Worm (Caenorhabditis elegans): ENCODE results near the gene Y54H5A.2.

Y54H5A.2 gene

DNA sequence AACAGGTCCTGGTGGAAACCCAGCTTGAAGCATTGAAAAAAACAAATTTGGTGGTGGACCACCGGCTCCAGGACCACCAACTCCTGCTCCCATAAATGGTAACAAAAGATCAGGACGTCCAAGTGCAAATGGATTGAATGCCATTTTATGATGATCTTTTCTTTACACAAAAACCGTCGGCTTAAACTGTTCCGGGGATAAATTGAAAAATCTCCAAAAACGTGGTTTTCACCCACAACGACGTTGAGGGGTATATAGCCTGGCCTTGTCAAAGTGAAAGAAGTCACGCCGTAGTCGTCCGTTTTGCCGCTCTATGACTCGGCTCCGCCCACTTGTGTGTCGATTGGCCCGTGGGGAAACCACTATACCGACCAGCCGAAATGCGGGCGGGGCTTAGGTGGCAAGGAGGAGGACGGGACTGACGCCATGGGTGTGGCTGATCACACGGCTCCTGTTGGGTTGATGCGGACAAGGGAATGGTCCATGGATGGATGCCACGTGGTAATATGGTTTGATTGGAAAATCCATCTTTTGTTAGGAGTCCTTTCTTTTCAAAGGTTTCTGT is 13.3 kb downstream of the Y54H5A.2 start, which contains the start of gene tbx-2:
tbx-2 (minus strand) TSS at position 264 of the 565 bp plus-strand sequence.
- TF ChIP-seq ceh-13 (GFP tag; optimal IDR thresholded peaks at IDR 0.05), result no peak
- no peak for TF ChIP-seq hnd-1 (tag; optimal IDR thresholded peaks at IDR 0.05)
- no peak for TF ChIP-seq tra-4 (tag; optimal IDR thresholded peaks at IDR 0.05)
- no peak for TF ChIP-seq ama-1 (optimal IDR thresholded peaks at IDR 0.05)
- no peak for TF ChIP-seq hmg-4 (GFP tag; optimal IDR thresholded peaks at IDR 0.05)
- TF ChIP-seq hmbx-1 (tag; optimal IDR thresholded peaks at IDR 0.05), result no peak
- peak; percentile 17 for TF ChIP-seq aly-1 (tag; optimal IDR thresholded peaks at IDR 0.05)
- TF ChIP-seq pes-1 (GFP tag; IDR thresholded peaks at IDR 0.05), result no peak
- no peak for TF ChIP-seq tbx-37 (GFP tag; conservative IDR thresholded peaks at IDR 0.05)
- TF ChIP-seq scrt-1 (GFP tag; IDR thresholded peaks at IDR 0.05), result 0 out of 2 replicates have a peak, but pooled peaks have one; percentile 62
- 0 out of 2 replicates have a peak, but pooled peaks have one; percentile 26 for TF ChIP-seq sea-1 (GFP tag; conservative IDR thresholded peaks at IDR 0.05)
- no peak for TF ChIP-seq flt-1 (GFP tag; IDR thresholded peaks at IDR 0.05)

DNA sequence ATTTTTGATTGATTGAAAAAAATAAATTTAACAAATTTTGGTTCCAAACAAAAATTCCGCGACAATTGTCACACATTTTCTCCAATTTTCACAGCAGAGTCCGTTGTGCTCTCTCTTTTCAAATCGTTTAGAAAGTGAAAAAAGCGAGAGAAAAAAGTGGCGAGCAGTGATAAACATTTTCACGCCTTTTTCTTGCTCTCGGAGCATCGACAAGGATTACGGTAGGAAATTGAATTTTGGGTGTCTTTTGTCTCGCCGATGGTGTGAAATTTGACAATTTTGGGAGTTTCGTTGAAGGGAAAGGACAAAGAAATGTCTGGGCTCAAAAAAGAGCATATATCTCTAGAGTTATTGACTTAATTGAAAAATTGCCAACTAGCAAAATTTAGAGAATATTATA is 14.9 kb downstream of the Y54H5A.2 start:
- TF ChIP-seq F13C5.2 (tag; optimal IDR thresholded peaks at IDR 0.05) (no peak), ceh-36 (tag; optimal IDR thresholded peaks at IDR 0.05) (no peak)

DNA sequence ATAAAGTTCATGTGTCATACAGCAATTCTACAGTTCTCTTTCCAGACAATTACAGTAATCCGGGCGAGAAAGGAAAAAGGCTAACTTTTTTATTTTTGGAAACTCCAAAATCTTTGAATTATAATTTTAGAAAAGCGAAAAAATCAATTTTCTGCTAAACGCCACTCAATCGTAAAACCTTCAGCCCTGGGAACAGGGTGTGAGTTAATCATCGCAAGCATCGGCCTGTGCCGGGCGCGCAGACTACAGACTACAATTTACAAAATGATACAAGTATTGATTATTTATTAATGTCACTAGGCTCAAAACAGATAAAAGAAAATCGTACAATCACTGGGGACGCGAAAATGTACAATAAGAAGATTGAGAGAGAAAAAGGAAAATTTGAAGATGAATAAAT is 18.7 kb downstream of the Y54H5A.2 start:
- TF ChIP-seq ceh-36 (tag; optimal IDR thresholded peaks at IDR 0.05) (no peak), aly-1 (tag; optimal IDR thresholded peaks at IDR 0.05) (no peak), hmg-4 (GFP tag; optimal IDR thresholded peaks at IDR 0.05) (no peak), scrt-1 (GFP tag; IDR thresholded peaks at IDR 0.05) (no peak)

DNA sequence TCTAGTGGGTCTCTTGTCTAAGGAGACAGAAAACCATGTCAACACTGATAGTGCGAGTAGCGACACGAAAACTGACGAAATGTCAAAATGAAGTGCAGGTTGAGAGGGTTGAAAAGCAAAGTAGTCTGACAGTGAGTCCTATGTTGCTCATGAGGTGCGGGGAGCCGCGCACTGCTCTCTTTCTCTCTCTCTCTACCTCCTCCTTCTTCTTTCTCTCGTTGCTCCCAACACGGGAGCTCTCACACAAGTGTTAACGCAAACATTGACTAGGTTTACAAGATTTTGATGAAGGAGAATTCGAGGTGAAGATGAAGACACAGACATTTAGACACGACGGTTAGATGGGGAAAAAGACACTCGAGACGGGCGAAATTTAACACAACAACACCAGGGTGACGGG is 20.1 kb downstream of the Y54H5A.2 start:
- no peak for TF ChIP-seq scrt-1 (GFP tag; IDR thresholded peaks at IDR 0.05)

DNA sequence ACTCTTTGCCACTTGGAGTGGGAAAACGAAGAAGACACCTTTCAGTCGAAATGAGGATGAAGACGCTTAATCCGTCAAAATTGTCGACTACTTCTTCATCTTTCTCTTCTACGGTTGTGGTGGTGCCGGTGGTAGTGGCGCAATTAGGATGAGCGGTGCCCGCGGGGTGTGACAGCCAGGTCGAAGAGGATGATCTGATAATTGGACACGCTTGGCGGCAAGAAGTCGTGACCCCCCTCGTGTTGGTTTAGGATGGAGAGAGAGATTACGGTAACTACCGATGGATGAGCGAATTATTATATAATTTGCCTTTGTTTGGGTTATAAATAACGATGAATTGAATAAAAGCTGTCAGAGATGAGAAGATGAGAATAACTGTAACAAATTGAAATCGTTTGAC is 22.4 kb downstream of the Y54H5A.2 start:
- TF ChIP-seq tbx-11 (GFP tag; IDR thresholded peaks at IDR 0.05) (no peak), hmbx-1 (tag; optimal IDR thresholded peaks at IDR 0.05) (no peak), hmg-4 (GFP tag; optimal IDR thresholded peaks at IDR 0.05) (no peak), sea-1 (GFP tag; conservative IDR thresholded peaks at IDR 0.05) (no peak), aly-1 (tag; optimal IDR thresholded peaks at IDR 0.05) (no peak), tra-4 (tag; optimal IDR thresholded peaks at IDR 0.05) (no peak), tbx-37 (GFP tag; conservative IDR thresholded peaks at IDR 0.05) (no peak), ets-7 (tag; optimal IDR thresholded peaks at IDR 0.05) (no peak), flt-1 (GFP tag; IDR thresholded peaks at IDR 0.05) (no peak), scrt-1 (GFP tag; IDR thresholded peaks at IDR 0.05) (no peak)

DNA sequence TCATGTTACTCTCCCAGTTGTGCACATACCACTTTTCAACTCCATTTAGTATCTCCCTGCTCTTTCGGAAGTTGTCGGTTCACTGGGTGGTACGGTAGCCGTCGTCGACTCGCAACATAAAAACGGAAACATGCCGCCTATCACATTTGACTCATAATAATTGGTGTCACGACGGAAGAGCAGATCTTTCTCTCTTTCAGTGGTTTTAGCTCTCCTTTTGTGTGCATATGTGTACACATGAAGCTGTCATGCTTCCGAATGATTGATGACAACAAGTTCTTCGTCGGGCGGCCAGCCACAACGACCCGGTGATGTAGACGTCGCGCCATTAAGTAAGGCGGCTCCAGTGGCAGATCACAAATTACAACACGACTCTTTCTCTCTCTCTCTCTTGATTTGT is 23.6 kb downstream of the Y54H5A.2 start:
- TF ChIP-seq hnd-1 (tag; optimal IDR thresholded peaks at IDR 0.05) (no peak), F13C5.2 (tag; optimal IDR thresholded peaks at IDR 0.05) (no peak), B0310.2 (tag; optimal IDR thresholded peaks at IDR 0.05) (no peak), tbx-11 (GFP tag; IDR thresholded peaks at IDR 0.05) (no peak), pes-1 (GFP tag; IDR thresholded peaks at IDR 0.05) (no peak), aly-1 (tag; optimal IDR thresholded peaks at IDR 0.05) (no peak), flt-1 (GFP tag; IDR thresholded peaks at IDR 0.05) (no peak), ets-7 (tag; optimal IDR thresholded peaks at IDR 0.05) (no peak), ama-1 (optimal IDR thresholded peaks at IDR 0.05) (no peak)

DNA sequence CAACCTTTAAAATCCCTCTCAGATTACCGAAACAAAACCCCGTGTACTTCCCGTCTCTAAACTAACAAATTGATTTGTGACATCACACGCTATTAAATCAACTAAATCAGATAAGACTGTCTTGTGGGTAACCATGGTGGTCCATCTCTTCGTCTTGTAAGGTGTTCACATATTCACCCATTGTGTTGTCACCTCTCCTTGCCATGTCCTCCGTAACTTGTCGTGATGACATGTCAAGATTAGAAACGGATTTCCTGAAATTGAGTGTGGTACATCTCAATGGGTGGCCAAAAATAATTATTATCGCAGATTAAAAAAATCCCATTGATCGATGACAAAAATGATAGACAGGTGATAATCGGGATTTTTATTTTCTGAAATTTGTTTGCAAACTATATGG is 25.0 kb downstream of the Y54H5A.2 start:
- no peak for TF ChIP-seq ceh-13 (GFP tag; optimal IDR thresholded peaks at IDR 0.05)
- no peak for TF ChIP-seq pes-1 (GFP tag; IDR thresholded peaks at IDR 0.05)

DNA sequence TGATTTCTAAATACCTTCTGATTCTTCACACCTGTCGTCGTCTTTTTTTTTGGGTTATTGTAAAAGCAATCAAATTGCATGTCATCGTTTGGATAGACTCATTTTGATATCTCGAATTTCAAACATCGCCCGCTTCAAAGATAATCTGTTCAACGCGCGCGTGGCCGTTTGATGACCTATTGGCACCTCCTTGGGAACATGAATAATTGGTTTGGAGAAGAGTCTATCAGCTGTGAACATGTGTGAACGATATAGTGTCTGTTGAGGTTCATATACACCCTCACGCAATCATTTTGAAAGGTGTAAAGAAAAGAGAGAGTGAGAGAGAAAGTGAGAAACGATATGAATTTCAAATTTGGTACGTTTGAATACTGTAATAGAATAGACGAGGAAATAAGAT is 28.8 kb downstream of the Y54H5A.2 start:
- no peak for TF ChIP-seq tra-4 (tag; optimal IDR thresholded peaks at IDR 0.05)
- no peak for TF ChIP-seq aly-1 (tag; optimal IDR thresholded peaks at IDR 0.05)
- TF ChIP-seq F13C5.2 (tag; optimal IDR thresholded peaks at IDR 0.05), result no peak
- no peak for TF ChIP-seq ceh-36 (tag; optimal IDR thresholded peaks at IDR 0.05)
- TF ChIP-seq ceh-13 (GFP tag; optimal IDR thresholded peaks at IDR 0.05), result no peak
- no peak for TF ChIP-seq ets-7 (tag; optimal IDR thresholded peaks at IDR 0.05)
- TF ChIP-seq tbx-37 (GFP tag; conservative IDR thresholded peaks at IDR 0.05), result no peak
- TF ChIP-seq ama-1 (optimal IDR thresholded peaks at IDR 0.05), result no peak
- no peak for TF ChIP-seq sea-1 (GFP tag; conservative IDR thresholded peaks at IDR 0.05)
- TF ChIP-seq scrt-1 (GFP tag; IDR thresholded peaks at IDR 0.05), result no peak
- TF ChIP-seq hmbx-1 (tag; optimal IDR thresholded peaks at IDR 0.05), result no peak
- TF ChIP-seq B0310.2 (tag; optimal IDR thresholded peaks at IDR 0.05), result no peak
- no peak for TF ChIP-seq tbx-11 (GFP tag; IDR thresholded peaks at IDR 0.05)
- TF ChIP-seq flt-1 (GFP tag; IDR thresholded peaks at IDR 0.05), result no peak
- TF ChIP-seq hnd-1 (tag; optimal IDR thresholded peaks at IDR 0.05), result no peak
- no peak for TF ChIP-seq hmg-4 (GFP tag; optimal IDR thresholded peaks at IDR 0.05)
- no peak for TF ChIP-seq pes-1 (GFP tag; IDR thresholded peaks at IDR 0.05)

DNA sequence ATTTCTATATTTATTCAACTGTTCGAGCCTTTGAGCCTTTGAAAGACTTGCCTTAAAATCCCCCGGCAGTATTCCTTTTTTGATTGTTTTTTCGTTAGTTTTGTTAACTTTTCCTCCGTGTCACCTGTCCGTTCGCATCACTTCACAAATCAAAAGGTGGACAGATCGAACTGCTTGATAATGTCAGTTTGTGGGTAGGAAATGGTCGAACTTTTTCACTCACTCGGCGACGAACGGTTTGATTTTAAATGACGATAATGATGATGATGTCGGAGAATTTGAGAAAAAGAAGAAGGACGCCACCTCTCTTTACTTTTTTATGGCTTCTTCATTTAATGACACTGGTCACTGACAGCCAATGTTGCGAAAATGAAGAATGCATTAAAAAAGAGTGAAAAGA is 30.3 kb downstream of the Y54H5A.2 start:
- TF ChIP-seq ceh-13 (GFP tag; optimal IDR thresholded peaks at IDR 0.05), result no peak
- no peak for TF ChIP-seq ama-1 (optimal IDR thresholded peaks at IDR 0.05)

All from whole organism, early embryonic.